Fruit fly (Drosophila melanogaster): Measurements from ENCODE around the gene CG33080.

CG33080 gene

dm6 chrX:5735268-5735941 lies 17.8 kb upstream of the CG33080 start (continued):
- no peak for TF ChIP-seq YL-1 (GFP tag; optimal IDR thresholded peaks at IDR 0.05)
- peak; percentile 43 for TF ChIP-seq kah (GFP tag; optimal IDR thresholded peaks at IDR 0.05)
- peak; percentile 16 for TF ChIP-seq en (GFP tag; optimal IDR thresholded peaks at IDR 0.05)
- TF ChIP-seq twi (tag; optimal IDR thresholded peaks at IDR 0.05): peak; percentile 47
- TF ChIP-seq Atf6 (GFP tag; IDR thresholded peaks at IDR 0.05): peak; percentile 65
- TF ChIP-seq bbx (GFP tag; IDR thresholded peaks at IDR 0.05; ENCODE audit: partially characterized antibody): no peak
- peak; percentile 36 for TF ChIP-seq CG8089 (GFP tag; optimal IDR thresholded peaks at IDR 0.05)
- 0 out of 2 replicates have a peak, but pooled peaks have one; percentile 47 for TF ChIP-seq rib (GFP tag; IDR thresholded peaks at IDR 0.05)
- 0 out of 3 replicates have a peak, but pooled peaks have one; percentile 44 for TF ChIP-seq CG3726 (GFP tag; IDR thresholded peaks at IDR 0.05)
- TF ChIP-seq BtbVII (GFP tag; optimal IDR thresholded peaks at IDR 0.05): peak; percentile 21
- TF ChIP-seq CG2116 (GFP tag; optimal IDR thresholded peaks at IDR 0.05): peak; percentile 16
- peak; percentile 54 for TF ChIP-seq CG4707 (GFP tag; optimal IDR thresholded peaks at IDR 0.05)
- TF ChIP-seq gsb (GFP tag; IDR thresholded peaks at IDR 0.05): peak; percentile 39
- TF ChIP-seq her (GFP tag; optimal IDR thresholded peaks at IDR 0.05): no peak
- TF ChIP-seq zen2 (GFP tag; IDR thresholded peaks at IDR 0.05; ENCODE audit: partially characterized antibody): no peak
- peak; percentile 76 for TF ChIP-seq bab2 (GFP tag; optimal IDR thresholded peaks at IDR 0.05)
- TF ChIP-seq CG4404 (GFP tag; IDR thresholded peaks at IDR 0.05): peak; percentile 47
- peak; percentile 33 for TF ChIP-seq ERR (GFP tag; optimal IDR thresholded peaks at IDR 0.05)
- TF ChIP-seq E2f1 (GFP tag; IDR thresholded peaks at IDR 0.05): peak; percentile 57
- peak; percentile 49 for TF ChIP-seq Asciz (GFP tag; optimal IDR thresholded peaks at IDR 0.05)
- 0 out of 2 replicates have a peak, but pooled peaks have one; percentile 19 for TF ChIP-seq Oaz (GFP tag; IDR thresholded peaks at IDR 0.05)
- peak; percentile 47 for TF ChIP-seq ewg (GFP tag; optimal IDR thresholded peaks at IDR 0.05)
- peak; percentile 80 for TF ChIP-seq Rfx (GFP tag; IDR thresholded peaks at IDR 0.05)
- TF ChIP-seq CG2889 (GFP tag; IDR thresholded peaks at IDR 0.05): peak; percentile 72; the same call in 2 of the 3 replicates
- peak; percentile 50 for TF ChIP-seq pho (GFP tag; optimal IDR thresholded peaks at IDR 0.05)
- peak; percentile 78 for TF ChIP-seq CG18262 (tag; optimal IDR thresholded peaks at IDR 0.05)
- 0 out of 3 replicates have a peak, but pooled peaks have one; percentile 42 for TF ChIP-seq sr (GFP tag; IDR thresholded peaks at IDR 0.05)
- peak; percentile 71 for TF ChIP-seq CG8765 (GFP tag; IDR thresholded peaks at IDR 0.05)
- no peak for TF ChIP-seq CG16813 (GFP tag; IDR thresholded peaks at IDR 0.05; ENCODE audit: partially characterized antibody)
- peak; percentile 63 for TF ChIP-seq Usf (GFP tag; optimal IDR thresholded peaks at IDR 0.05)
- peak; percentile 7 for TF ChIP-seq tx (GFP tag; optimal IDR thresholded peaks at IDR 0.05)
- peak; percentile 70 for TF ChIP-seq ap (GFP tag; IDR thresholded peaks at IDR 0.05)
- peak; percentile 81 for TF ChIP-seq stc (GFP tag; IDR thresholded peaks at IDR 0.05)
- TF ChIP-seq CG17802 (tag; optimal IDR thresholded peaks at IDR 0.05): no peak
- TF ChIP-seq NfI (GFP tag; optimal IDR thresholded peaks at IDR 0.05): peak; percentile 71
- peak; percentile 58 for TF ChIP-seq chn (GFP tag; optimal IDR thresholded peaks at IDR 0.05)
- peak; percentile 30 for TF ChIP-seq Ravus (GFP tag; IDR thresholded peaks at IDR 0.05)
- peak; percentile 85 for TF ChIP-seq unpg (GFP tag; optimal IDR thresholded peaks at IDR 0.05)
- TF ChIP-seq CG15514 (GFP tag; optimal IDR thresholded peaks at IDR 0.05): peak; percentile 58
- no peak for TF ChIP-seq vfl (GFP tag; optimal IDR thresholded peaks at IDR 0.05)
- peak; percentile 46 for TF ChIP-seq CG9437 (GFP tag; optimal IDR thresholded peaks at IDR 0.05)
- TF ChIP-seq dimm (GFP tag; IDR thresholded peaks at IDR 0.05): peak; percentile 72
- TF ChIP-seq CG6683 (GFP tag; optimal IDR thresholded peaks at IDR 0.05): peak; percentile 29
- TF ChIP-seq CG6175 (GFP tag; IDR thresholded peaks at IDR 0.05): 0 out of 3 replicates have a peak, but pooled peaks have one; percentile 25
- TF ChIP-seq Dad (GFP tag; optimal IDR thresholded peaks at IDR 0.05): peak; percentile 26
- peak; percentile 51 for TF ChIP-seq jing (GFP tag; optimal IDR thresholded peaks at IDR 0.05)
- no peak for TF ChIP-seq danr (GFP tag; IDR thresholded peaks at IDR 0.05)
- no peak for TF ChIP-seq CTCF (GFP tag; optimal IDR thresholded peaks at IDR 0.05)
- no peak for TF ChIP-seq HLHmδ (GFP tag; optimal IDR thresholded peaks at IDR 0.05)
- TF ChIP-seq CG13296 (GFP tag; optimal IDR thresholded peaks at IDR 0.05): peak; percentile 40

All from whole organism, embryonic.